Worm (Caenorhabditis elegans) whole organism, L3 larva: ENCODE measurements around the gene cls-2.

Experiments used
- ama-1 ChIP-seq: fragments of 150-350 bp; optimal IDR thresholded peaks from 2 replicates; lab custom pipeline; 2018
- egl-27 ChIP-seq: sonication (generic microtip); optimal IDR thresholded peaks from 4 replicates; lab custom pipeline; 2017; ENCODE audit warnings: missing biosample characterization, missing genetic modification reagents, missing genetic modification characterization
- lin-15B ChIP-seq: fragments of 150-350 bp; optimal IDR thresholded peaks from 2 replicates; lab custom pipeline; 2014; ENCODE audit warnings: missing biosample characterization, missing genetic modification characterization
- nhr-11 ChIP-seq: fragments of 150-350 bp; optimal IDR thresholded peaks from 2 replicates; lab custom pipeline; 2014; ENCODE audit warnings: missing biosample characterization, missing genetic modification characterization
- nhr-237 ChIP-seq: fragments of 150-350 bp; optimal IDR thresholded peaks from 2 replicates; lab custom pipeline; 2014; ENCODE audit warnings: missing biosample characterization, missing genetic modification characterization

ce11 chrIII:9052371-9052978, 2.4 kb upstream of the cls-2 start:
- TF ChIP-seq egl-27 (tag; lab: Kevin White, UChicago) (no peak), nhr-237 (tag; lab: Kevin White, UChicago) (no peak), nhr-11 (no peak), lin-15B (tag; lab: Kevin White, UChicago) (peak; percentile 26), ama-1 (peak; percentile 94)
